Fruit fly (Drosophila melanogaster): Measurements from ENCODE around the gene D2hgdh.

D2hgdh gene

DNA sequence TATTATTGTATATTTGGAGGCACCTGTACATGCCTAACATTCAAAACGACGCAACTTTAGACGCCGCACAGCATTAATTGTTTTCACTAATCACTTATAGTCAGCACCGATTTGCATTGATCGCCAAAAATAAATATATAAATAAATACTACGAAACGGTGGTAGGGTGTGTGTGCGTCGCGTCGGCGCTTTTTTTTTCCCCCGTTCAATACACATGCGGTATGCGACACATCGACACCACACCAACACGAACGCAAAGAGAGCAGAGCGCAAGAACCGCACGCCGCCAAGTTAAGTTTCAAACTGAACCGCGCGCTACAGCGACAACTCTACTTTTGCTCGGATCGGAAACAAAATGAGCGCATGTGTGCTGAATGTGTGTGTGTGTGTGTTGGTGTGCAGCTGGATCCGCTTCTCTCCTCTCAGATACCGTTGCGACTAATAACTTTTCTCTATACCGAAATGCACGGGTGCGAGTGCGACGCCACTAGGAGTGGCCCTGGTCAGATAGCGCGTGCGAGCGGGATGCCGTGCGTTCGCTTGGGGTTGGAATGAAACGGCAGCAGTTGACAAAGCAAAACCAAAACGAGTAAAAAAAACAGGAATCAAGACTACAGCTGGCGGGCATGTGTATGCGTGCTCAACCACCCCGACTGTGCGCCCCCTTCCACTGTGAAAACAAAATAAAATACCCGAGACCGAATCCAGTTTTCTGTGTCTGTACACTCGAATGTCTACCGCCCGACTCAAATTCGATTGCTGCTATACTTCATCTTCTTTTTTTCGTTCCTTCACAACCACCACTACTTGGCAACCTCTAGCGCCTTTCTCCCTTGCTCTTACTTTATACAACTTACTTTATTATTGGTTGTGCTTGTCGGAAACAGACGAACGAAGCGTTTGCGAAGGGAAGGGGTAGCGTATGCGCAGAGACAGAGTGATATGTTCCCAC, 18.0 kb upstream of the D2hgdh start, which contains the start of gene ph-d:
TSS of gene ph-d (minus strand) at position 274 of the 952 bp plus-strand sequence.
- TF ChIP-seq CG11085 (GFP tag; IDR thresholded peaks at IDR 0.05) = no peak
- TF ChIP-seq Ets97D (GFP tag; optimal IDR thresholded peaks at IDR 0.05) = peak; percentile 43
- TF ChIP-seq tin (GFP tag; optimal IDR thresholded peaks at IDR 0.05) = peak; percentile 30
- no peak for TF ChIP-seq ro (GFP tag; IDR thresholded peaks at IDR 0.05)
- no peak for TF ChIP-seq Doc2 (GFP tag; IDR thresholded peaks at IDR 0.05)
- TF ChIP-seq CoRest (tag; optimal IDR thresholded peaks at IDR 0.05) = peak; percentile 22
- TF ChIP-seq pzg (GFP tag; optimal IDR thresholded peaks at IDR 0.05) = peak; percentile 13
- peak; percentile 17 for TF ChIP-seq gsb-n (tag; optimal IDR thresholded peaks at IDR 0.05)
- peak; percentile 81 for TF ChIP-seq CG34376 (GFP tag; optimal IDR thresholded peaks at IDR 0.05)
- TF ChIP-seq CG6654 (GFP tag; optimal IDR thresholded peaks at IDR 0.05) = no peak
- no peak for TF ChIP-seq CG7271 (tag; optimal IDR thresholded peaks at IDR 0.05)
- no peak for TF ChIP-seq CG17612 (GFP tag; IDR thresholded peaks at IDR 0.05)
- peak; percentile 31 for TF ChIP-seq NfI (GFP tag; optimal IDR thresholded peaks at IDR 0.05)
- TF ChIP-seq slp2 (GFP tag; optimal IDR thresholded peaks at IDR 0.05) = no peak
- TF ChIP-seq CG10274 (GFP tag; optimal IDR thresholded peaks at IDR 0.05) = peak; percentile 24
- TF ChIP-seq esg (GFP tag; conservative IDR thresholded peaks at IDR 0.05) = 0 out of 2 replicates have a peak, but pooled peaks have one; percentile 19
- TF ChIP-seq CG2202 (tag; optimal IDR thresholded peaks at IDR 0.05) = no peak
- TF ChIP-seq kni (GFP tag; optimal IDR thresholded peaks at IDR 0.05) = peak; percentile 99
- TF ChIP-seq ssp (GFP tag; IDR thresholded peaks at IDR 0.05) = peak; percentile 24; the same call in 1 of the 2 replicates
- TF ChIP-seq peb (GFP tag; IDR thresholded peaks at IDR 0.05) = no peak
- TF ChIP-seq ems (GFP tag; optimal IDR thresholded peaks at IDR 0.05) = no peak
- 0 out of 2 replicates have a peak, but pooled peaks have one; percentile 29 for TF ChIP-seq H2.0 (GFP tag; IDR thresholded peaks at IDR 0.05)
- no peak for TF ChIP-seq zen2 (GFP tag; IDR thresholded peaks at IDR 0.05; ENCODE audit: partially characterized antibody)
- peak; percentile 91 for TF ChIP-seq Jarid2 (GFP tag; optimal IDR thresholded peaks at IDR 0.05)
- TF ChIP-seq CkIIα-i1 (GFP tag; IDR thresholded peaks at IDR 0.05) = no peak
- no peak for TF ChIP-seq zfh2 (GFP tag; optimal IDR thresholded peaks at IDR 0.05)
- no peak for TF ChIP-seq vnd (GFP tag; IDR thresholded peaks at IDR 0.05; ENCODE audit: partially characterized antibody)
- no peak for TF ChIP-seq CG10654 (GFP tag; optimal IDR thresholded peaks at IDR 0.05)
- no peak for TF ChIP-seq CG10147 (GFP tag; optimal IDR thresholded peaks at IDR 0.05)
- peak; percentile 31 for TF ChIP-seq CG16815 (GFP tag; optimal IDR thresholded peaks at IDR 0.05)
- TF ChIP-seq CG17385 (GFP tag; optimal IDR thresholded peaks at IDR 0.05) = peak; percentile 27
- no peak for TF ChIP-seq Dref (GFP tag; IDR thresholded peaks at IDR 0.05)
- peak; percentile 67 for TF ChIP-seq Neu2 (GFP tag; optimal IDR thresholded peaks at IDR 0.05; ENCODE audit: borderline replicate concordance)
- TF ChIP-seq unc-4 (GFP tag; IDR thresholded peaks at IDR 0.05; ENCODE audit: partially characterized antibody) = peak; percentile 34; the same call in 1 of the 2 replicates
- no peak for TF ChIP-seq stwl (tag; optimal IDR thresholded peaks at IDR 0.05)
- no peak for TF ChIP-seq CG2129 (GFP tag; IDR thresholded peaks at IDR 0.05; ENCODE audit: partially characterized antibody)
- peak; percentile 5 for TF ChIP-seq Usf (GFP tag; optimal IDR thresholded peaks at IDR 0.05)
- peak; percentile 56 for TF ChIP-seq sug (tag; optimal IDR thresholded peaks at IDR 0.05)
- TF ChIP-seq CG11398 (GFP tag; optimal IDR thresholded peaks at IDR 0.05) = no peak
- peak; percentile 19; the same call in 1 of the 2 replicates for TF ChIP-seq CG31224 (GFP tag; IDR thresholded peaks at IDR 0.05)
- TF ChIP-seq crp (GFP tag; optimal IDR thresholded peaks at IDR 0.05) = peak in 1 of 2 experiments; percentile 8
- peak; percentile 84 for TF ChIP-seq Deaf1 (tag; optimal IDR thresholded peaks at IDR 0.05)
- no peak for TF ChIP-seq crc (GFP tag; optimal IDR thresholded peaks at IDR 0.05)
- no peak for TF ChIP-seq pan (optimal IDR thresholded peaks at IDR 0.05)
- peak in 1 of 2 experiments; percentile 35 for TF ChIP-seq pan (GFP tag; optimal IDR thresholded peaks at IDR 0.05 in 1 of 2, IDR thresholded peaks at IDR 0.05 in 1 of 2)
- 0 out of 2 replicates have a peak, but pooled peaks have one; percentile 11 for TF ChIP-seq cas (GFP tag; IDR thresholded peaks at IDR 0.05)
- TF ChIP-seq ci (GFP tag; IDR thresholded peaks at IDR 0.05) = peak; percentile 62; the same call in 1 of the 3 replicates
- TF ChIP-seq B-H2 (GFP tag; optimal IDR thresholded peaks at IDR 0.05) = peak; percentile 27
